Worm (Caenorhabditis elegans) whole organism, L4 larva: Measurements from ENCODE around the gene sas-1.

Experiments
- F26F4.8 ChIP-seq: fragments of 200-800 bp; sonication (Bioruptor generic); conservative IDR thresholded peaks from 2 replicates; pipeline ENCODE4 v1.3.6; 2022; ENCODE audit warnings: missing genetic modification characterization, missing compliant biosample characterization
- F44E2.7 ChIP-seq: fragments of 200-800 bp; sonication (Bioruptor generic); IDR thresholded peaks from 2 replicates; pipeline ENCODE4 v2.1.2; 2022; ENCODE audit warnings: missing genetic modification characterization, missing compliant biosample characterization
- R02D3.7 ChIP-seq: fragments of 150-350 bp; sonication (generic microtip); optimal IDR thresholded peaks from 3 replicates; lab custom pipeline; 2014; ENCODE audit warnings: missing biosample characterization, missing genetic modification characterization
- Y105C5A.15 ChIP-seq: fragments of 200-800 bp; sonication (Bioruptor generic); IDR thresholded peaks from 2 replicates; pipeline ENCODE4 v1.3.6; 2022; ENCODE audit warnings: missing genetic modification characterization, missing compliant biosample characterization
- Y48G9A.11 ChIP-seq: fragments of 200-800 bp; sonication (Bioruptor generic); IDR thresholded peaks from 2 replicates; pipeline ENCODE4 v1.3.6; 2022; ENCODE audit warnings: missing genetic modification reagents, missing genetic modification characterization, missing compliant biosample characterization
- Y5F2A.4 ChIP-seq: fragments of 200-800 bp; sonication (Bioruptor generic); optimal IDR thresholded peaks from 2 replicates; lab custom pipeline; 2018; ENCODE audit warnings: mild to moderate bottlenecking, missing genetic modification characterization, missing compliant biosample characterization
- ZK337.2 ChIP-seq: fragments of 200-800 bp; sonication (Bioruptor generic); IDR thresholded peaks from 2 replicates; pipeline ENCODE4 v1.3.6; 2022; ENCODE audit warnings: missing genetic modification reagents, missing genetic modification characterization, missing compliant biosample characterization
- ZK546.5 ChIP-seq, 2 experiments: sonication (generic microtip); optimal IDR thresholded peaks; 2 replicates each; lab custom pipeline; 2017; ENCODE audit warnings: missing biosample characterization in 2 of 2, missing genetic modification characterization in 2 of 2
- aha-1 ChIP-seq: fragments of 150-350 bp; peaks from one replicate; lab custom pipeline; 2014; ENCODE audit warnings: missing biosample characterization, missing genetic modification characterization
- aly-2 ChIP-seq: sonication (generic microtip); optimal IDR thresholded peaks from 2 replicates; lab custom pipeline; 2018; ENCODE audit warnings: missing biosample characterization, missing genetic modification characterization
- ama-1 ChIP-seq: fragments of 150-350 bp; optimal IDR thresholded peaks from 2 replicates; lab custom pipeline; 2014; ENCODE audit warnings: inconsistent platforms, mixed read lengths
- arid-1 ChIP-seq: fragments of 200-800 bp; sonication (Bioruptor generic); conservative IDR thresholded peaks from 2 replicates; pipeline ENCODE4 v1.3.6; 2022; ENCODE audit warnings: missing genetic modification reagents, missing genetic modification characterization, missing compliant biosample characterization
- attf-4 ChIP-seq: sonication (generic microtip); optimal IDR thresholded peaks from 3 replicates; lab custom pipeline; 2017; ENCODE audit warnings: missing biosample characterization, missing genetic modification characterization
- ceh-44 ChIP-seq: fragments of 200-800 bp; sonication (Bioruptor generic); IDR thresholded peaks from 2 replicates; pipeline ENCODE4 v1.3.6; 2022; ENCODE audit warnings: missing genetic modification reagents, missing genetic modification characterization, missing compliant biosample characterization
- ceh-82 ChIP-seq: sonication (generic microtip); optimal IDR thresholded peaks from 2 replicates; lab custom pipeline; 2017; ENCODE audit warnings: missing biosample characterization, missing genetic modification characterization
- ces-1 ChIP-seq: fragments of 150-350 bp; sonication (generic microtip); optimal IDR thresholded peaks from 4 replicates; lab custom pipeline; 2014; ENCODE audit warnings: missing biosample characterization, missing genetic modification reagents, missing genetic modification characterization
- ctbp-1 ChIP-seq: fragments of 200-800 bp; sonication (Bioruptor generic); IDR thresholded peaks from 2 replicates; pipeline ENCODE4 v1.3.6; 2022; ENCODE audit warnings: missing genetic modification reagents, missing genetic modification characterization, missing compliant biosample characterization
- daf-16 ChIP-seq, 3 experiments: sonication (generic microtip); optimal IDR thresholded peaks; 2 replicates each; lab custom pipeline; 2016 to 2017; ENCODE audit warnings: missing genetic modification characterization in 3 of 3, missing genetic modification reagents in 3 of 3, mild to moderate bottlenecking in 2 of 3, missing compliant biosample characterization in 2 of 3, missing biosample characterization in 1 of 3, moderate library complexity in 1 of 3
- daf-19 ChIP-seq: fragments of 200-800 bp; sonication (Bioruptor generic); conservative IDR thresholded peaks from 2 replicates; pipeline ENCODE4 v1.3.6; 2022; ENCODE audit warnings: missing genetic modification characterization, missing compliant biosample characterization
- daf-8 ChIP-seq: fragments of 200-800 bp; sonication (Bioruptor generic); IDR thresholded peaks from 2 replicates; pipeline ENCODE4 v1.3.6; 2022; ENCODE audit warnings: missing genetic modification characterization, missing compliant biosample characterization
- dmd-6 ChIP-seq: fragments of 200-800 bp; sonication (Bioruptor generic); IDR thresholded peaks from 2 replicates; pipeline ENCODE4 v1.3.6; 2022; ENCODE audit warnings: missing genetic modification reagents, missing genetic modification characterization, missing compliant biosample characterization
- dmd-9 ChIP-seq: fragments of 200-800 bp; sonication (Bioruptor generic); IDR thresholded peaks from 2 replicates; pipeline ENCODE4 v1.3.6; 2022; ENCODE audit warnings: missing genetic modification reagents, missing genetic modification characterization, missing compliant biosample characterization
- dpl-1 ChIP-seq: fragments of 150-350 bp; optimal IDR thresholded peaks from 2 replicates; lab custom pipeline; 2014; ENCODE audit warnings: missing biosample characterization, missing genetic modification reagents, missing genetic modification characterization
- duxl-1 ChIP-seq: sonication (generic microtip); optimal IDR thresholded peaks from 2 replicates; lab custom pipeline; 2016; ENCODE audit warnings: mild to moderate bottlenecking, missing genetic modification characterization, moderate library complexity, missing compliant biosample characterization; ENCODE audit not compliant: poor library complexity
- gei-8 ChIP-seq: fragments of 200-800 bp; sonication (Bioruptor generic); optimal IDR thresholded peaks from 2 replicates; lab custom pipeline; 2018; ENCODE audit warnings: mild to moderate bottlenecking, missing genetic modification characterization, missing compliant biosample characterization
- hmg-1.1 ChIP-seq: fragments of 200-800 bp; sonication (Bioruptor generic); IDR thresholded peaks from 2 replicates; pipeline ENCODE4 v1.3.6; 2022; ENCODE audit warnings: missing genetic modification reagents, missing genetic modification characterization, missing compliant biosample characterization
- lin-13 ChIP-seq: fragments of 150-350 bp; optimal IDR thresholded peaks from 2 replicates; lab custom pipeline; 2014; ENCODE audit warnings: missing biosample characterization, missing genetic modification reagents, missing genetic modification characterization
- lin-15B ChIP-seq: fragments of 150-350 bp; sonication (generic microtip); optimal IDR thresholded peaks from 3 replicates; lab custom pipeline; 2014; ENCODE audit warnings: missing biosample characterization, missing genetic modification characterization
- lin-29 ChIP-seq: fragments of 200-800 bp; sonication (Bioruptor generic); IDR thresholded peaks from 2 replicates; pipeline ENCODE4 v1.3.6; 2022; ENCODE audit warnings: missing genetic modification reagents, missing genetic modification characterization, missing compliant biosample characterization
- lsy-2 ChIP-seq, 2 experiments: fragments of 150-350 bp in 1 of 2; sonication (generic microtip) in 1 of 2; optimal IDR thresholded peaks; 2 replicates each; lab custom pipeline; 2014 to 2017; ENCODE audit warnings: missing biosample characterization in 2 of 2, missing genetic modification characterization in 2 of 2
- madf-5 ChIP-seq, 2 experiments: fragments of 200-800 bp; sonication (Bioruptor generic); IDR thresholded peaks; 2 replicates each; pipeline ENCODE4 v1.3.6; 2022; ENCODE audit warnings: missing compliant biosample characterization in 2 of 2, missing genetic modification characterization in 2 of 2
- madf-9 ChIP-seq: fragments of 200-800 bp; sonication (Bioruptor generic); conservative IDR thresholded peaks from 2 replicates; pipeline ENCODE4 v1.3.6; 2022; ENCODE audit warnings: missing genetic modification reagents, missing genetic modification characterization, missing compliant biosample characterization
- mep-1 ChIP-seq: fragments of 150-350 bp; sonication (generic microtip); optimal IDR thresholded peaks from 3 replicates; lab custom pipeline; 2014; ENCODE audit warnings: missing biosample characterization, missing genetic modification characterization
- mxl-2 ChIP-seq: fragments of 200-800 bp; sonication (Bioruptor generic); conservative IDR thresholded peaks from 2 replicates; pipeline ENCODE4 v1.3.6; 2022; ENCODE audit warnings: missing genetic modification reagents, missing genetic modification characterization, missing compliant biosample characterization
- mxl-3 ChIP-seq: fragments of 200-800 bp; sonication (Bioruptor generic); optimal IDR thresholded peaks from 2 replicates; lab custom pipeline; 2018; ENCODE audit warnings: mild to moderate bottlenecking, missing genetic modification characterization, missing compliant biosample characterization
- nhr-237 ChIP-seq: sonication (generic microtip); optimal IDR thresholded peaks from 2 replicates; lab custom pipeline; 2017; ENCODE audit warnings: missing biosample characterization, missing genetic modification characterization
- nhr-41 ChIP-seq: fragments of 200-800 bp; sonication (Bioruptor generic); IDR thresholded peaks from 2 replicates; pipeline ENCODE4 v1.3.6; 2022; ENCODE audit warnings: missing genetic modification reagents, missing genetic modification characterization, missing compliant biosample characterization
- nhr-6 ChIP-seq: fragments of 150-350 bp; optimal IDR thresholded peaks from 2 replicates; lab custom pipeline; 2014; ENCODE audit warnings: missing biosample characterization, missing genetic modification characterization
- nhr-76 ChIP-seq: fragments of 150-350 bp; optimal IDR thresholded peaks from 2 replicates; lab custom pipeline; 2014; ENCODE audit warnings: missing biosample characterization, missing genetic modification characterization
- php-3 ChIP-seq: fragments of 200-800 bp; sonication (Bioruptor generic); IDR thresholded peaks from 2 replicates; pipeline ENCODE4 v1.3.6; 2022; ENCODE audit warnings: missing genetic modification reagents, missing genetic modification characterization, missing compliant biosample characterization
- pqm-1 ChIP-seq: sonication (generic microtip); optimal IDR thresholded peaks from 2 replicates; lab custom pipeline; 2017; ENCODE audit warnings: missing biosample characterization, missing genetic modification characterization
- snpc-1.2 ChIP-seq: fragments of 200-800 bp; sonication (Bioruptor generic); IDR thresholded peaks from 2 replicates; pipeline ENCODE4 v1.3.6; 2022; ENCODE audit warnings: missing genetic modification reagents, missing genetic modification characterization, missing compliant biosample characterization
- spr-1 ChIP-seq: sonication (generic microtip); optimal IDR thresholded peaks from 2 replicates; lab custom pipeline; 2016; ENCODE audit warnings: mild to moderate bottlenecking, missing genetic modification characterization, missing compliant biosample characterization
- spr-3 ChIP-seq: fragments of 200-800 bp; sonication (Bioruptor generic); optimal IDR thresholded peaks from 2 replicates; lab custom pipeline; 2018; ENCODE audit warnings: mild to moderate bottlenecking, missing genetic modification characterization, missing compliant biosample characterization
- tag-97 ChIP-seq: fragments of 200-800 bp; sonication (Bioruptor generic); IDR thresholded peaks from 2 replicates; pipeline ENCODE4 v1.3.6; 2022; ENCODE audit warnings: missing genetic modification characterization, missing compliant biosample characterization
- unc-39 ChIP-seq: sonication (generic microtip); optimal IDR thresholded peaks from 2 replicates; lab custom pipeline; 2017; ENCODE audit warnings: missing biosample characterization, missing genetic modification characterization
- zfp-2 ChIP-seq: sonication (generic microtip); optimal IDR thresholded peaks from 2 replicates; lab custom pipeline; 2016; ENCODE audit warnings: mild to moderate bottlenecking, missing genetic modification characterization, missing compliant biosample characterization
- zip-2 ChIP-seq: fragments of 150-350 bp; optimal IDR thresholded peaks from 2 replicates; lab custom pipeline; 2014; ENCODE audit warnings: missing biosample characterization, missing genetic modification characterization

The sas-1 gene

DNA sequence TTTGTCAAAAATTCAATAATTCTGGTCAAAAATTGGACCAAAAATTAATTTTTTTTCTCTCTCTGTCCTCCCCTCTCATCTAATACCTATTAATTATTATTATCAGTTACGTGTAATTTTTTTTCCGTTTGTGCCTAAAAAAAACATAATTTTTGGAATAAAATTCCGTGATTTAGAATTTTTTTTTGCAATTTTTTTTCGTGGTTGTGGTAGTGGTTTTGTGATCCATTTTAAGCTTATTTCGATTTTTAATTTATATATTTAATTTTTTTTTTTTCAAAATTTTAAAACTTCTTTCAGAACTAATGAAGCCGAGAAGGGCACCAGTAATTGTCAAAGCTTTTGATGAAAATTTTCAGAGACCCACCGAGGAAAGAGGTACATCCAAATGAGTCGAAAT lies at the start of gene sas-1:
TSS of gene sas-1 (plus strand) at position 301 of the 400 bp plus-strand sequence.
- TF ChIP-seq mxl-3 (no peak), dpl-1 (GFP tag; lab: Kevin White, UChicago) (no peak), Y105C5A.15 (GFP tag; lab: Robert Waterston, UW) (no peak), unc-39 (tag; lab: Kevin White, UChicago) (no peak), aly-2 (tag; lab: Kevin White, UChicago) (no peak), nhr-76 (tag; lab: Kevin White, UChicago) (no peak), nhr-237 (tag; lab: Kevin White, UChicago) (no peak), madf-9 (GFP tag; lab: Robert Waterston, UW) (no peak), zip-2 (tag; lab: Kevin White, UChicago) (no peak), tag-97 (no peak), ceh-44 (GFP tag; lab: Robert Waterston, UW) (no peak), hmg-1.1 (GFP tag; lab: Robert Waterston, UW) (no peak), dmd-6 (no peak), pqm-1 (tag; lab: Kevin White, UChicago) (no peak)

ce11 chrIII:12651946-12652345 lies 47.3 kb upstream of the sas-1 start:
- TF ChIP-seq mxl-2 (GFP tag; lab: Robert Waterston, UW) (no peak), nhr-76 (tag; lab: Kevin White, UChicago) (no peak), nhr-6 (tag; lab: Kevin White, UChicago) (no peak), daf-8 (no peak), Y48G9A.11 (no peak), Y105C5A.15 (GFP tag; lab: Robert Waterston, UW) (no peak), F44E2.7 (no peak), lin-29 (GFP tag; lab: Robert Waterston, UW) (no peak), attf-4 (no peak), F26F4.8 (no peak), ZK337.2 (no peak), lin-15B (tag; lab: Kevin White, UChicago) (no peak), ctbp-1 (no peak), snpc-1.2 (GFP tag; lab: Robert Waterston, UW) (no peak), ces-1 (no peak)
- TF ChIP-seq, all 104 proteins: peak for 0

- TF ChIP-seq arid-1 (GFP tag; lab: Robert Waterston, UW) (no peak), lsy-2 (tag; optimal IDR thresholded peaks at IDR 0.05; lab: Kevin White, UChicago) (no peak), mep-1 (no peak), dmd-9 (GFP tag; lab: Robert Waterston, UW) (0 out of 2 replicates have a peak, but pooled peaks have one; percentile 43), nhr-41 (GFP tag; lab: Robert Waterston, UW) (no peak), snpc-1.2 (GFP tag; lab: Robert Waterston, UW) (no peak), madf-5 (GFP tag; IDR thresholded peaks at IDR 0.05; lab: Robert Waterston, UW) (0 out of 4 replicates have a peak, but pooled peaks of 1 of the 2 experiments have one; percentile 22), aha-1 (tag; lab: Kevin White, UChicago) (peak; percentile 60), ceh-82 (tag; lab: Kevin White, UChicago) (no peak), ama-1 (no peak)
Measured at ce11 chrIII:12652609-12653008, 46.7 kb upstream of the sas-1 start.

- TF ChIP-seq dmd-9 (GFP tag; lab: Robert Waterston, UW): no peak
- TF ChIP-seq F44E2.7: no peak
- no peak for TF ChIP-seq ZK546.5 (tag; optimal IDR thresholded peaks at IDR 0.05; lab: Kevin White, UChicago)
- TF ChIP-seq nhr-76 (tag; lab: Kevin White, UChicago): no peak
- TF ChIP-seq mep-1: no peak
- TF ChIP-seq lin-13 (GFP tag; lab: Kevin White, UChicago): no peak
- TF ChIP-seq daf-19 (GFP tag; lab: Robert Waterston, UW): no peak
- no peak for TF ChIP-seq duxl-1 (tag; lab: Kevin White, UChicago)
- TF ChIP-seq spr-1: no peak
- TF ChIP-seq spr-3 (GFP tag; lab: Kevin White, UChicago): no peak
- no peak for TF ChIP-seq Y5F2A.4 (GFP tag; lab: Kevin White, UChicago)
- TF ChIP-seq dmd-6: peak; percentile 93
- peak; percentile 77 for TF ChIP-seq php-3
- no peak for TF ChIP-seq zfp-2 (tag; lab: Kevin White, UChicago)
- no peak for TF ChIP-seq attf-4
- TF ChIP-seq gei-8 (GFP tag; lab: Kevin White, UChicago): no peak
- TF ChIP-seq R02D3.7 (tag; lab: Kevin White, UChicago): no peak
- TF ChIP-seq unc-39 (tag; lab: Kevin White, UChicago): no peak
- TF ChIP-seq daf-16 (GFP tag; optimal IDR thresholded peaks at IDR 0.05; lab: Kevin White, UChicago): peak in 1 of 2 experiments; percentile 76
- peak; percentile 3 for TF ChIP-seq daf-16 (tag; optimal IDR thresholded peaks at IDR 0.05; lab: Kevin White, UChicago)
Measured at ce11 chrIII:12658649-12659048, 40.6 kb upstream of the sas-1 start.
